Fruit fly (Drosophila melanogaster) whole organism, embryonic: ENCODE data around the gene Rdh.

Experiments used
- B-H1 ChIP-seq: fragments of 200-800 bp; sonication (Bioruptor generic); IDR thresholded peaks from 3 replicates; pipeline ENCODE4 v1.3.6; 2022; ENCODE audit warnings: missing biosample characterization, missing genetic modification characterization
- CG13775 ChIP-seq: fragments of 200-800 bp; sonication (Bioruptor generic); optimal IDR thresholded peaks from 3 replicates; lab custom pipeline; 2017; ENCODE audit warnings: missing biosample characterization, mild to moderate bottlenecking, missing genetic modification characterization
- CG13894 ChIP-seq: fragments of 200-800 bp; sonication (Bioruptor generic); optimal IDR thresholded peaks from 3 replicates; lab custom pipeline; 2018; ENCODE audit warnings: missing biosample characterization, mild to moderate bottlenecking, missing genetic modification characterization, moderate library complexity
- CG15514 ChIP-seq: fragments of 200-800 bp; sonication (Bioruptor generic); optimal IDR thresholded peaks from 3 replicates; lab custom pipeline; 2017; ENCODE audit warnings: missing biosample characterization, missing genetic modification characterization, mild to moderate bottlenecking, moderate library complexity, missing genetic modification reagents
- CG17328 ChIP-seq: fragments of 200-800 bp; sonication (Bioruptor generic); IDR thresholded peaks from 2 replicates; pipeline ENCODE4 v1.3.6; 2022; ENCODE audit warnings: missing biosample characterization, missing genetic modification characterization
- CG17912 ChIP-seq: fragments of 200-800 bp; sonication (Bioruptor generic); optimal IDR thresholded peaks from 2 replicates; lab custom pipeline; 2018; ENCODE audit warnings: missing biosample characterization, mild to moderate bottlenecking, missing genetic modification characterization
- CG2116 ChIP-seq: fragments of 200-800 bp; sonication (Bioruptor generic); optimal IDR thresholded peaks from 3 replicates; lab custom pipeline; 2018; ENCODE audit warnings: missing biosample characterization, mild to moderate bottlenecking, missing genetic modification characterization
- CG2712 ChIP-seq: fragments of 200-800 bp; optimal IDR thresholded peaks from 3 replicates; lab custom pipeline; 2019; ENCODE audit warnings: missing biosample characterization, mild to moderate bottlenecking, missing genetic modification characterization, moderate library complexity
- CG30431 ChIP-seq: fragments of 200-800 bp; sonication (Bioruptor generic); optimal IDR thresholded peaks from 2 replicates; lab custom pipeline; 2017; ENCODE audit warnings: missing biosample characterization, missing genetic modification characterization
- CG32532 ChIP-seq: fragments of 200-800 bp; sonication (Bioruptor generic); IDR thresholded peaks from 2 replicates; pipeline ENCODE4 v1.3.6; 2022; ENCODE audit warnings: missing biosample characterization, missing genetic modification characterization
- CG5953 ChIP-seq: fragments of 200-800 bp; sonication (Bioruptor generic); IDR thresholded peaks from 2 replicates; pipeline ENCODE4 v1.3.6; 2022; ENCODE audit warnings: missing biosample characterization, missing genetic modification characterization
- CG7556 ChIP-seq: fragments of 200-800 bp; sonication (Bioruptor generic); optimal IDR thresholded peaks from 2 replicates; lab custom pipeline; 2017; ENCODE audit warnings: missing biosample characterization, mild to moderate bottlenecking, missing genetic modification characterization
- CG7839 ChIP-seq: fragments of 200-800 bp; sonication (Bioruptor generic); optimal IDR thresholded peaks from 3 replicates; lab custom pipeline; 2018; ENCODE audit warnings: missing biosample characterization, mild to moderate bottlenecking, missing genetic modification characterization, moderate library complexity
- CG7928 ChIP-seq: fragments of 200-800 bp; sonication (Bioruptor generic); optimal IDR thresholded peaks from 2 replicates; lab custom pipeline; 2017; ENCODE audit warnings: missing biosample characterization, mild to moderate bottlenecking, missing genetic modification characterization
- CG9797 ChIP-seq: fragments of 200-800 bp; sonication (Bioruptor generic); optimal IDR thresholded peaks from 3 replicates; lab custom pipeline; 2018; ENCODE audit warnings: missing biosample characterization, mild to moderate bottlenecking, missing genetic modification characterization
- D ChIP-seq, 2 experiments: fragments of 200-800 bp in 1 of 2; fragments of >200 bp in 1 of 2; sonication (Bioruptor generic) in 1 of 2; optimal IDR thresholded peaks; 2 replicates in 1 of 2; 3 replicates in 1 of 2; lab custom pipeline; 2017; ENCODE audit warnings: mild to moderate bottlenecking in 1 of 2, missing biosample characterization in 1 of 2, missing genetic modification characterization in 1 of 2, missing genetic modification reagents in 1 of 2
- E2f1 ChIP-seq: fragments of 200-800 bp; sonication (Bioruptor generic); IDR thresholded peaks from 2 replicates; pipeline ENCODE4 v1.3.6; 2022; ENCODE audit warnings: missing biosample characterization, missing genetic modification characterization
- E2f2 ChIP-seq: fragments of 200-800 bp; sonication (Bioruptor generic); IDR thresholded peaks from 2 replicates; pipeline ENCODE4 v1.3.6; 2022; ENCODE audit warnings: missing biosample characterization, missing genetic modification characterization
- ERR ChIP-seq: fragments of 200-800 bp; sonication (Bioruptor generic); optimal IDR thresholded peaks from 2 replicates; lab custom pipeline; 2016; ENCODE audit warnings: missing biosample characterization, missing genetic modification characterization
- Ets97D ChIP-seq: fragments of 200-800 bp; sonication (Bioruptor generic); optimal IDR thresholded peaks from 3 replicates; lab custom pipeline; 2016; ENCODE audit warnings: missing biosample characterization, missing genetic modification characterization
- HmgZ ChIP-seq: fragments of 200-800 bp; sonication (Bioruptor generic); optimal IDR thresholded peaks from 2 replicates; lab custom pipeline; 2018; ENCODE audit warnings: missing biosample characterization, mild to moderate bottlenecking, missing genetic modification characterization
- MTF-1 ChIP-seq: fragments of 200-800 bp; sonication (Bioruptor generic); optimal IDR thresholded peaks from 2 replicates; lab custom pipeline; 2018; ENCODE audit warnings: missing biosample characterization, mild to moderate bottlenecking, missing genetic modification characterization, borderline replicate concordance
- Med ChIP-seq: fragments of 200-800 bp; sonication (Bioruptor generic); peaks from one replicate; lab custom pipeline; 2016; ENCODE audit warnings: missing biosample characterization, missing genetic modification characterization, mild to moderate bottlenecking, inconsistent platforms, moderate library complexity
- Mrtf ChIP-seq: fragments of 200-800 bp; sonication (Bioruptor generic); IDR thresholded peaks from 3 replicates; pipeline ENCODE4 v1.3.6; 2022; ENCODE audit warnings: missing biosample characterization, missing genetic modification characterization
- Pdp1 ChIP-seq, 2 experiments: fragments of 200-800 bp; sonication (Bioruptor generic); optimal IDR thresholded peaks; 3 replicates each; lab custom pipeline; 2016; ENCODE audit warnings: missing biosample characterization in 2 of 2, missing genetic modification characterization in 2 of 2, mild to moderate bottlenecking in 1 of 2, moderate library complexity in 1 of 2
- Trl ChIP-seq, 3 experiments: fragments of >200 bp in 2 of 3; fragments of 200-800 bp in 1 of 3; sonication (Bioruptor generic) in 1 of 3; optimal IDR thresholded peaks; 2 replicates in 1 of 3; 3 replicates in 2 of 3; lab custom pipeline; 2016 to 2017; ENCODE audit warnings: missing biosample characterization in 1 of 3, missing genetic modification characterization in 1 of 3
- Xrp1 ChIP-seq: fragments of 200-800 bp; sonication (Bioruptor generic); IDR thresholded peaks from 2 replicates; pipeline ENCODE4 v1.3.6; 2022; ENCODE audit warnings: missing biosample characterization, missing genetic modification characterization
- al ChIP-seq: fragments of 200-800 bp; sonication (Bioruptor generic); IDR thresholded peaks from 2 replicates; pipeline ENCODE4 v1.3.6; 2022; ENCODE audit warnings: missing biosample characterization, missing genetic modification characterization
- ash1 ChIP-seq: fragments of 200-800 bp; sonication (Bioruptor generic); optimal IDR thresholded peaks from 2 replicates; lab custom pipeline; 2018; ENCODE audit warnings: missing biosample characterization, mild to moderate bottlenecking, missing genetic modification characterization
- bab2 ChIP-seq: fragments of 200-800 bp; sonication (Bioruptor generic); optimal IDR thresholded peaks from 2 replicates; lab custom pipeline; 2016; ENCODE audit warnings: missing biosample characterization, missing genetic modification characterization
- bowl ChIP-seq: fragments of 200-800 bp; sonication (Bioruptor generic); IDR thresholded peaks from 2 replicates; pipeline ENCODE4 v1.3.6; 2022; ENCODE audit warnings: missing biosample characterization, missing genetic modification characterization
- cg ChIP-seq: fragments of 200-800 bp; sonication (Bioruptor generic); optimal IDR thresholded peaks from 3 replicates; lab custom pipeline; 2019; ENCODE audit warnings: missing biosample characterization, mild to moderate bottlenecking, missing genetic modification characterization, moderate library complexity
- dati ChIP-seq: fragments of 200-800 bp; sonication (Bioruptor generic); IDR thresholded peaks from 2 replicates; pipeline ENCODE4 v1.3.6; 2022; ENCODE audit warnings: missing biosample characterization, missing genetic modification characterization
- dysf ChIP-seq: fragments of 200-800 bp; sonication (Bioruptor generic); IDR thresholded peaks from 3 replicates; pipeline ENCODE4 v1.3.6; 2022; ENCODE audit warnings: missing biosample characterization, missing genetic modification characterization
- emc ChIP-seq: fragments of 200-800 bp; sonication (Bioruptor generic); optimal IDR thresholded peaks from 2 replicates; lab custom pipeline; 2016; ENCODE audit warnings: missing biosample characterization, missing genetic modification characterization
- eyg ChIP-seq: fragments of 200-800 bp; sonication (Bioruptor generic); optimal IDR thresholded peaks from 3 replicates; lab custom pipeline; 2016; ENCODE audit warnings: missing biosample characterization, missing genetic modification characterization
- fu2 ChIP-seq: fragments of 200-800 bp; sonication (Bioruptor generic); optimal IDR thresholded peaks from 2 replicates; lab custom pipeline; 2016; ENCODE audit warnings: missing biosample characterization, missing genetic modification characterization
- gcm ChIP-seq: fragments of 200-800 bp; sonication (Bioruptor generic); optimal IDR thresholded peaks from 2 replicates; lab custom pipeline; 2019; ENCODE audit warnings: missing biosample characterization, mild to moderate bottlenecking, missing genetic modification characterization, moderate library complexity
- hb ChIP-seq: fragments of 200-800 bp; sonication (Bioruptor generic); IDR thresholded peaks from 3 replicates; pipeline ENCODE4 v1.3.6; 2022; ENCODE audit warnings: missing biosample characterization, missing genetic modification characterization; ENCODE audit not compliant: partially characterized antibody
- kay ChIP-seq: fragments of 200-800 bp; sonication (Bioruptor generic); optimal IDR thresholded peaks from 2 replicates; lab custom pipeline; 2016; ENCODE audit warnings: missing biosample characterization, missing genetic modification characterization
- nerfin-2 ChIP-seq: fragments of 200-800 bp; sonication (Bioruptor generic); IDR thresholded peaks from 2 replicates; pipeline ENCODE4 v1.3.6; 2022; ENCODE audit warnings: missing biosample characterization, missing genetic modification characterization; ENCODE audit not compliant: partially characterized antibody
- pita ChIP-seq: fragments of 200-800 bp; sonication (Bioruptor generic); optimal IDR thresholded peaks from 2 replicates; lab custom pipeline; 2017; ENCODE audit warnings: missing biosample characterization, mild to moderate bottlenecking, missing genetic modification characterization
- pros ChIP-seq: fragments of 200-800 bp; sonication (Bioruptor generic); optimal IDR thresholded peaks from 3 replicates; lab custom pipeline; 2019; ENCODE audit warnings: missing biosample characterization, mild to moderate bottlenecking, missing genetic modification characterization, moderate library complexity
- schlank ChIP-seq: fragments of 200-800 bp; sonication (Bioruptor generic); optimal IDR thresholded peaks from 2 replicates; lab custom pipeline; 2018; ENCODE audit warnings: missing biosample characterization, mild to moderate bottlenecking, missing genetic modification characterization
- seq ChIP-seq: fragments of 200-800 bp; sonication (Bioruptor generic); IDR thresholded peaks from 2 replicates; pipeline ENCODE4 v1.3.6; 2022; ENCODE audit warnings: missing biosample characterization, missing genetic modification characterization
- shn ChIP-seq: fragments of 200-800 bp; sonication (Bioruptor generic); optimal IDR thresholded peaks from 3 replicates; lab custom pipeline; 2016; ENCODE audit warnings: missing biosample characterization, missing genetic modification characterization
- tup ChIP-seq: fragments of 200-800 bp; sonication (Bioruptor generic); optimal IDR thresholded peaks from 2 replicates; lab custom pipeline; 2016; ENCODE audit warnings: missing biosample characterization, mild to moderate bottlenecking, missing genetic modification characterization, moderate library complexity
- vfl ChIP-seq: fragments of 200-800 bp; sonication (Bioruptor generic); optimal IDR thresholded peaks from 2 replicates; lab custom pipeline; 2016; ENCODE audit warnings: missing biosample characterization, missing genetic modification characterization
- zfh2 ChIP-seq: fragments of 200-800 bp; sonication (Bioruptor generic); optimal IDR thresholded peaks from 2 replicates; lab custom pipeline; 2016; ENCODE audit warnings: missing biosample characterization, missing genetic modification characterization

The Rdh gene

dm6 chr3L:3824790-3825484 lies at the start of gene Rdh (continued):
- TF ChIP-seq schlank (tag; lab: Kevin White, UChicago), result peak; percentile 51
- no peak for TF ChIP-seq CG30431
- TF ChIP-seq CG5953 (GFP tag; lab: Robert Waterston, UW), result no peak
- TF ChIP-seq Trl (optimal IDR thresholded peaks at IDR 0.05; lab: Kevin White, UChicago), result peak; percentile 74 to 89
- TF ChIP-seq Trl (GFP tag; optimal IDR thresholded peaks at IDR 0.05; lab: Kevin White, UChicago), result no peak
- no peak for TF ChIP-seq ash1 (GFP tag; lab: Kevin White, UChicago)
- TF ChIP-seq Ets97D (GFP tag; lab: Kevin White, UChicago), result no peak
- TF ChIP-seq CG13775 (GFP tag; lab: Kevin White, UChicago), result peak; percentile 82
- TF ChIP-seq Xrp1 (GFP tag; lab: Robert Waterston, UW), result peak; percentile 82
- peak; percentile 48 for TF ChIP-seq bab2
- no peak for TF ChIP-seq eyg (GFP tag; lab: Kevin White, UChicago)
- TF ChIP-seq dysf (GFP tag; lab: Robert Waterston, UW), result peak; percentile 78
- TF ChIP-seq cg (GFP tag; lab: Kevin White, UChicago), result peak; percentile 28
- TF ChIP-seq CG13894 (tag; lab: Kevin White, UChicago), result peak; percentile 85
- no peak for TF ChIP-seq D (optimal IDR thresholded peaks at IDR 0.05; lab: Kevin White, UChicago)
- peak; percentile 84 for TF ChIP-seq D (GFP tag; optimal IDR thresholded peaks at IDR 0.05; lab: Kevin White, UChicago)
- TF ChIP-seq HmgZ (tag; lab: Kevin White, UChicago), result peak; percentile 32
- TF ChIP-seq zfh2 (GFP tag; lab: Kevin White, UChicago), result no peak
- TF ChIP-seq CG7556 (GFP tag; lab: Kevin White, UChicago), result peak; percentile 94
- TF ChIP-seq CG2712 (tag; lab: Kevin White, UChicago), result peak; percentile 78
- TF ChIP-seq CG17912 (GFP tag; lab: Kevin White, UChicago), result no peak
- TF ChIP-seq E2f1 (GFP tag; lab: Robert Waterston, UW), result no peak
- no peak for TF ChIP-seq CG9797 (GFP tag; lab: Kevin White, UChicago)
- no peak for TF ChIP-seq nerfin-2 (GFP tag; lab: Robert Waterston, UW)
- peak; percentile 14 for TF ChIP-seq CG7928 (GFP tag; lab: Kevin White, UChicago)
- no peak for TF ChIP-seq emc
- no peak for TF ChIP-seq dati (GFP tag; lab: Robert Waterston, UW)
- TF ChIP-seq shn (GFP tag; lab: Kevin White, UChicago), result no peak
- no peak for TF ChIP-seq bowl (GFP tag; lab: Robert Waterston, UW)
- TF ChIP-seq pros, result peak; percentile 75
- TF ChIP-seq CG15514 (GFP tag; lab: Kevin White, UChicago), result peak; percentile 78
- peak; percentile 29 for TF ChIP-seq MTF-1 (GFP tag; lab: Kevin White, UChicago)
- peak; percentile 84 for TF ChIP-seq CG7839 (tag; lab: Kevin White, UChicago)
- TF ChIP-seq CG2116 (GFP tag; lab: Kevin White, UChicago), result peak; percentile 50
- peak; percentile 41 for TF ChIP-seq tup (GFP tag; lab: Kevin White, UChicago)
- TF ChIP-seq CG17328 (GFP tag; lab: Robert Waterston, UW), result peak; percentile 53
- TF ChIP-seq ERR (GFP tag; lab: Kevin White, UChicago), result no peak
- TF ChIP-seq Pdp1 (GFP tag; optimal IDR thresholded peaks at IDR 0.05; lab: Kevin White, UChicago), result peak; percentile 35 to 56
- no peak for TF ChIP-seq al (GFP tag; lab: Robert Waterston, UW)
- peak; percentile 75 for TF ChIP-seq Med (GFP tag; lab: Kevin White, UChicago)
- peak; percentile 49; the same call in 1 of the 2 replicates for TF ChIP-seq CG32532 (GFP tag; lab: Robert Waterston, UW)
- no peak for TF ChIP-seq pita (GFP tag; lab: Kevin White, UChicago)
- TF ChIP-seq vfl, result peak; percentile 22
- TF ChIP-seq hb (GFP tag; lab: Robert Waterston, UW), result no peak
- peak; percentile 47; the same call in 1 of the 2 replicates for TF ChIP-seq E2f2
- no peak for TF ChIP-seq fu2 (GFP tag; lab: Kevin White, UChicago)
- peak; percentile 75 for TF ChIP-seq gcm (GFP tag; lab: Kevin White, UChicago)
- peak; percentile 35; the same call in 1 of the 2 replicates for TF ChIP-seq seq (GFP tag; lab: Robert Waterston, UW)
- TF ChIP-seq B-H1 (GFP tag; lab: Robert Waterston, UW), result peak; percentile 43; the same call in 2 of the 3 replicates
- peak; percentile 64 for TF ChIP-seq kay (GFP tag; lab: Kevin White, UChicago)
- TF ChIP-seq Mrtf (GFP tag; lab: Robert Waterston, UW), result peak; percentile 52; the same call in 1 of the 3 replicates
